Fruit fly (Drosophila melanogaster): Measurements from ENCODE around the gene CG32413.

dm6 chr3L:5873011-5873410 lies 30.8 kb downstream of the CG32413 start, which contains the start of gene CG18586:
- TF ChIP-seq CG32264 (GFP tag; optimal IDR thresholded peaks at IDR 0.05) = no peak
- no peak for TF ChIP-seq h (GFP tag; optimal IDR thresholded peaks at IDR 0.05)
- no peak for TF ChIP-seq lola (GFP tag; optimal IDR thresholded peaks at IDR 0.05)

All from whole organism, wandering third instar larva.